Worm (Caenorhabditis elegans) whole organism, L3 larva: ENCODE measurements around the gene fbxa-194.

Experiments
- R02D3.7 ChIP-seq: fragments of 150-350 bp; optimal IDR thresholded peaks from 2 replicates; lab custom pipeline; 2014; ENCODE audit warnings: missing biosample characterization, missing genetic modification characterization
- egl-5 ChIP-seq: fragments of 150-350 bp; optimal IDR thresholded peaks from 2 replicates; lab custom pipeline; 2017; ENCODE audit warnings: missing biosample characterization, missing genetic modification reagents, missing genetic modification characterization, inconsistent platforms
- eor-1 ChIP-seq, 2 experiments: fragments of 150-350 bp; optimal IDR thresholded peaks; 2 replicates each; lab custom pipeline; 2014 to 2018; ENCODE audit warnings: missing biosample characterization in 2 of 2, missing genetic modification characterization in 2 of 2
- lin-39 ChIP-seq: fragments of 150-350 bp; optimal IDR thresholded peaks from 2 replicates; lab custom pipeline; 2018; ENCODE audit warnings: missing biosample characterization, missing genetic modification reagents, missing genetic modification characterization
- nhr-11 ChIP-seq: fragments of 150-350 bp; optimal IDR thresholded peaks from 2 replicates; lab custom pipeline; 2014; ENCODE audit warnings: missing biosample characterization, missing genetic modification characterization
- nhr-77 ChIP-seq: fragments of 150-350 bp; optimal IDR thresholded peaks from 2 replicates; lab custom pipeline; 2014; ENCODE audit warnings: missing biosample characterization, missing genetic modification characterization
- pha-4 ChIP-seq: fragments of 150-350 bp; optimal IDR thresholded peaks from 2 replicates; lab custom pipeline; 2014; ENCODE audit warnings: missing biosample characterization, missing genetic modification reagents, missing genetic modification characterization
- sea-2 ChIP-seq: fragments of 150-350 bp; sonication (generic microtip); optimal IDR thresholded peaks from 4 replicates; lab custom pipeline; 2014; ENCODE audit warnings: missing biosample characterization, missing genetic modification reagents, missing genetic modification characterization
- snpc-4 ChIP-seq: fragments of 150-350 bp; optimal IDR thresholded peaks from 2 replicates; lab custom pipeline; 2014; ENCODE audit warnings: missing biosample characterization, missing genetic modification characterization
- unc-62 ChIP-seq: fragments of 150-350 bp; sonication (generic microtip); optimal IDR thresholded peaks from 4 replicates; lab custom pipeline; 2014; ENCODE audit warnings: missing biosample characterization, missing genetic modification reagents, missing genetic modification characterization

ce11 chrV:19801033-19801432 is 22.5 kb upstream of the fbxa-194 start, which contains the start of gene Y116F11B.2:
- TF ChIP-seq snpc-4 (tag; lab: Kevin White, UChicago), result no peak
- no peak for TF ChIP-seq pha-4
- TF ChIP-seq unc-62 (GFP tag; lab: Kevin White, UChicago), result no peak
- no peak for TF ChIP-seq sea-2
- TF ChIP-seq lin-39, result no peak
- TF ChIP-seq nhr-11 (tag; lab: Kevin White, UChicago), result no peak
- no peak for TF ChIP-seq R02D3.7 (tag; lab: Kevin White, UChicago)
- no peak for TF ChIP-seq egl-5 (tag; lab: Kevin White, UChicago)
- no peak for TF ChIP-seq nhr-77 (tag; lab: Kevin White, UChicago)
- no peak for TF ChIP-seq eor-1 (tag; optimal IDR thresholded peaks at IDR 0.05; lab: Kevin White, UChicago)
